Comparison of ENCODE assay signal across 1 fruit fly cellular context in genomic region chr3R:24025715-24026467, dm6.
A peak's percentile ranks its signal among the peaks of the same experiment; 100 is the strongest.
TF ChIP-seq lines count a peak whose summit lies in the region.

No protein-coding gene starts in this region.

TF ChIP-seq in whole organism, embryonic, 481 proteins besides CTCF, POLR2A, EP300 and RAD21 (continued from another document and continues in another):
- TF ChIP-seq sqz (GFP tag; optimal IDR thresholded peaks at IDR 0.05; lab: Kevin White, UChicago) (no peak), Hsf (GFP tag; optimal IDR thresholded peaks at IDR 0.05; lab: Kevin White, UChicago) (peak; percentile 13), dmrt11E (tag; optimal IDR thresholded peaks at IDR 0.05; lab: Kevin White, UChicago) (peak; percentile 26), Hr78 (GFP tag; optimal IDR thresholded peaks at IDR 0.05; lab: Kevin White, UChicago) (peak in 1 of 2 experiments; percentile 59), dimm (GFP tag; IDR thresholded peaks at IDR 0.05; lab: Robert Waterston, UW) (no peak), CG1233 (GFP tag; optimal IDR thresholded peaks at IDR 0.05; lab: Kevin White, UChicago) (peak; percentile 4), CG12659 (GFP tag; optimal IDR thresholded peaks at IDR 0.05; lab: Kevin White, UChicago) (peak; percentile 13), Opbp (GFP tag; IDR thresholded peaks at IDR 0.05; lab: Robert Waterston, UW; ENCODE audit: partially characterized antibody) (no peak), pan (optimal IDR thresholded peaks at IDR 0.05; lab: Kevin White, UChicago) (no peak), pan (GFP tag; optimal IDR thresholded peaks at IDR 0.05 in 1 of 2, IDR thresholded peaks at IDR 0.05 in 1 of 2) (peak in 1 of 2 experiments; percentile 62), CG32532 (GFP tag; IDR thresholded peaks at IDR 0.05; lab: Robert Waterston, UW) (no peak; the same call in 1 of the 2 replicates), D19B (GFP tag; optimal IDR thresholded peaks at IDR 0.05; lab: Kevin White, UChicago) (peak; percentile 55), CG11247 (GFP tag; IDR thresholded peaks at IDR 0.05; lab: Robert Waterston, UW) (no peak), CG8388 (GFP tag; optimal IDR thresholded peaks at IDR 0.05; lab: Kevin White, UChicago) (no peak), Fer3 (tag; optimal IDR thresholded peaks at IDR 0.05; lab: Kevin White, UChicago) (no peak), yki (optimal IDR thresholded peaks at IDR 0.05; lab: Kevin White, UChicago) (no peak), CG10979 (tag; optimal IDR thresholded peaks at IDR 0.05; lab: Kevin White, UChicago) (peak; percentile 13), CG11695 (GFP tag; IDR thresholded peaks at IDR 0.05; lab: Robert Waterston, UW) (peak; percentile 37; the same call in 1 of the 3 replicates), CG7786 (GFP tag; optimal IDR thresholded peaks at IDR 0.05; lab: Kevin White, UChicago) (peak; percentile 23), tna (GFP tag; IDR thresholded peaks at IDR 0.05; lab: Robert Waterston, UW; ENCODE audit: partially characterized antibody) (no peak), CG14710 (tag; optimal IDR thresholded peaks at IDR 0.05; lab: Kevin White, UChicago) (no peak), Deaf1 (tag; optimal IDR thresholded peaks at IDR 0.05; lab: Kevin White, UChicago) (no peak), CG12769 (tag; optimal IDR thresholded peaks at IDR 0.05; lab: Kevin White, UChicago) (peak; percentile 36), luna (GFP tag; optimal IDR thresholded peaks at IDR 0.05; lab: Kevin White, UChicago) (no peak), inv (GFP tag; IDR thresholded peaks at IDR 0.05; lab: Robert Waterston, UW; ENCODE audit: partially characterized antibody) (no peak), CG10209 (GFP tag; optimal IDR thresholded peaks at IDR 0.05; lab: Kevin White, UChicago) (peak; percentile 36), CG14860 (GFP tag; IDR thresholded peaks at IDR 0.05; lab: Robert Waterston, UW; ENCODE audit: partially characterized antibody) (no peak), H2.0 (GFP tag; IDR thresholded peaks at IDR 0.05; lab: Robert Waterston, UW) (peak; percentile 36; the same call in 1 of the 2 replicates), CG32767 (GFP tag; IDR thresholded peaks at IDR 0.05; lab: Robert Waterston, UW) (no peak), CG9437 (GFP tag; optimal IDR thresholded peaks at IDR 0.05; lab: Kevin White, UChicago) (peak; percentile 17), tup (GFP tag; optimal IDR thresholded peaks at IDR 0.05; lab: Kevin White, UChicago) (no peak), CG3838 (GFP tag; optimal IDR thresholded peaks at IDR 0.05; lab: Kevin White, UChicago) (no peak), nmo (GFP tag; optimal IDR thresholded peaks at IDR 0.05; lab: Kevin White, UChicago) (peak; percentile 47), CG18476 (GFP tag; optimal IDR thresholded peaks at IDR 0.05; lab: Kevin White, UChicago) (no peak), Atf6 (GFP tag; IDR thresholded peaks at IDR 0.05; lab: Robert Waterston, UW) (no peak), CG9727 (GFP tag; optimal IDR thresholded peaks at IDR 0.05; lab: Kevin White, UChicago) (no peak), CG14014 (GFP tag; IDR thresholded peaks at IDR 0.05; lab: Robert Waterston, UW) (peak; percentile 36; the same call in 1 of the 2 replicates), sim (GFP tag; IDR thresholded peaks at IDR 0.05; lab: Robert Waterston, UW) (no peak), CG4328 (GFP tag; optimal IDR thresholded peaks at IDR 0.05; lab: Kevin White, UChicago) (no peak), lola (GFP tag; optimal IDR thresholded peaks at IDR 0.05; lab: Kevin White, UChicago) (peak in 1 of 3 experiments; percentile 17), CG10274 (GFP tag; optimal IDR thresholded peaks at IDR 0.05; lab: Kevin White, UChicago) (no peak), CG10654 (GFP tag; optimal IDR thresholded peaks at IDR 0.05; lab: Kevin White, UChicago) (peak; percentile 10), Bteb2 (GFP tag; optimal IDR thresholded peaks at IDR 0.05; lab: Kevin White, UChicago) (no peak), CG18011 (GFP tag; optimal IDR thresholded peaks at IDR 0.05; lab: Kevin White, UChicago) (no peak), CG12391 (tag; optimal IDR thresholded peaks at IDR 0.05; lab: Kevin White, UChicago) (peak; percentile 58), CG15269 (tag; optimal IDR thresholded peaks at IDR 0.05; lab: Kevin White, UChicago) (peak; percentile 28), CG10267 (tag; optimal IDR thresholded peaks at IDR 0.05; lab: Kevin White, UChicago) (no peak), CG4730 (GFP tag; IDR thresholded peaks at IDR 0.05; lab: Robert Waterston, UW) (peak; percentile 27; the same call in 1 of the 2 replicates), NFAT (GFP tag; IDR thresholded peaks at IDR 0.05; lab: Robert Waterston, UW) (no peak), fd3F (GFP tag; optimal IDR thresholded peaks at IDR 0.05; lab: Kevin White, UChicago) (no peak), CG10321 (GFP tag; IDR thresholded peaks at IDR 0.05; lab: Robert Waterston, UW) (no peak), abd-A (tag; optimal IDR thresholded peaks at IDR 0.05; lab: Kevin White, UChicago) (no peak), ash1 (GFP tag; optimal IDR thresholded peaks at IDR 0.05; lab: Kevin White, UChicago) (no peak), CG13624 (GFP tag; optimal IDR thresholded peaks at IDR 0.05; lab: Kevin White, UChicago) (peak; percentile 21), CG10366 (GFP tag; IDR thresholded peaks at IDR 0.05; lab: Robert Waterston, UW) (peak; percentile 19; the same call in 1 of the 2 replicates), CkIIα-i1 (GFP tag; IDR thresholded peaks at IDR 0.05; lab: Robert Waterston, UW) (no peak), CG11723 (GFP tag; optimal IDR thresholded peaks at IDR 0.05; lab: Kevin White, UChicago) (no peak), sd (tag; optimal IDR thresholded peaks at IDR 0.05; lab: Kevin White, UChicago) (no peak), Ada2b (GFP tag; IDR thresholded peaks at IDR 0.05; lab: Robert Waterston, UW) (peak; percentile 43; the same call in 1 of the 2 replicates), kay (GFP tag; optimal IDR thresholded peaks at IDR 0.05; lab: Kevin White, UChicago) (no peak), CG1602 (GFP tag; optimal IDR thresholded peaks at IDR 0.05; lab: Kevin White, UChicago) (peak; percentile 18), CG18262 (tag; optimal IDR thresholded peaks at IDR 0.05; lab: Kevin White, UChicago) (peak; percentile 52), stc (GFP tag; IDR thresholded peaks at IDR 0.05; lab: Robert Waterston, UW) (no peak), CG34422 (GFP tag; IDR thresholded peaks at IDR 0.05; lab: Robert Waterston, UW) (0 out of 3 replicates have a peak, but pooled peaks have one; percentile 15), CG1603 (tag; optimal IDR thresholded peaks at IDR 0.05; lab: Kevin White, UChicago) (peak; percentile 40), HLH54F (GFP tag; optimal IDR thresholded peaks at IDR 0.05; lab: Kevin White, UChicago) (no peak), eve (GFP tag; optimal IDR thresholded peaks at IDR 0.05; lab: Kevin White, UChicago) (peak in 1 of 2 experiments; percentile 75), CG4404 (GFP tag; IDR thresholded peaks at IDR 0.05; lab: Robert Waterston, UW) (no peak), CG15601 (tag; optimal IDR thresholded peaks at IDR 0.05; lab: Kevin White, UChicago) (no peak), Side (GFP tag; optimal IDR thresholded peaks at IDR 0.05; lab: Kevin White, UChicago) (no peak), esg (GFP tag; conservative IDR thresholded peaks at IDR 0.05; lab: Robert Waterston, UW) (peak; percentile 38; the same call in 1 of the 2 replicates), PHDP (tag; optimal IDR thresholded peaks at IDR 0.05; lab: Kevin White, UChicago) (peak; percentile 36), mld (GFP tag; IDR thresholded peaks at IDR 0.05; lab: Robert Waterston, UW; ENCODE audit: partially characterized antibody) (0 out of 3 replicates have a peak, but pooled peaks have one; percentile 22), CG8765 (GFP tag; IDR thresholded peaks at IDR 0.05; lab: Robert Waterston, UW) (no peak), NfI (GFP tag; optimal IDR thresholded peaks at IDR 0.05; lab: Kevin White, UChicago) (no peak), CG18619 (GFP tag; optimal IDR thresholded peaks at IDR 0.05; lab: Kevin White, UChicago) (peak; percentile 13), CoRest (tag; optimal IDR thresholded peaks at IDR 0.05; lab: Kevin White, UChicago) (peak; percentile 22), Med (GFP tag; lab: Kevin White, UChicago) (peak; percentile 83), lmd (GFP tag; IDR thresholded peaks at IDR 0.05; lab: Robert Waterston, UW) (peak; percentile 47), Meics (GFP tag; optimal IDR thresholded peaks at IDR 0.05; lab: Kevin White, UChicago) (peak; percentile 9), ap (GFP tag; IDR thresholded peaks at IDR 0.05; lab: Robert Waterston, UW) (peak; percentile 25; the same call in 1 of the 2 replicates), slou (GFP tag; optimal IDR thresholded peaks at IDR 0.05; lab: Kevin White, UChicago) (no peak), CG5245 (GFP tag; optimal IDR thresholded peaks at IDR 0.05; lab: Kevin White, UChicago) (no peak), CG1647 (GFP tag; optimal IDR thresholded peaks at IDR 0.05; lab: Kevin White, UChicago) (no peak), Sox102F (GFP tag; optimal IDR thresholded peaks at IDR 0.05; lab: Kevin White, UChicago) (peak; percentile 71), az2 (GFP tag; optimal IDR thresholded peaks at IDR 0.05; lab: Kevin White, UChicago) (peak; percentile 13), twi (tag; optimal IDR thresholded peaks at IDR 0.05; lab: Kevin White, UChicago) (no peak), slbo (GFP tag; IDR thresholded peaks at IDR 0.05; lab: Robert Waterston, UW) (0 out of 2 replicates have a peak, but pooled peaks have one; percentile 24), tio (GFP tag; optimal IDR thresholded peaks at IDR 0.05; lab: Kevin White, UChicago) (peak; percentile 6), CG2199 (GFP tag; IDR thresholded peaks at IDR 0.05; lab: Robert Waterston, UW) (no peak), Ssrp (tag; optimal IDR thresholded peaks at IDR 0.05; lab: Kevin White, UChicago) (peak; percentile 29), mirr (GFP tag; optimal IDR thresholded peaks at IDR 0.05; lab: Kevin White, UChicago) (no peak), CG12744 (GFP tag; optimal IDR thresholded peaks at IDR 0.05; lab: Kevin White, UChicago) (no peak), tx (GFP tag; optimal IDR thresholded peaks at IDR 0.05; lab: Kevin White, UChicago) (peak; percentile 6), CG11093 (GFP tag; IDR thresholded peaks at IDR 0.05; lab: Robert Waterston, UW) (0 out of 3 replicates have a peak, but pooled peaks have one; percentile 25), CG4424 (GFP tag; optimal IDR thresholded peaks at IDR 0.05; lab: Kevin White, UChicago) (peak; percentile 35), CG17802 (tag; optimal IDR thresholded peaks at IDR 0.05; lab: Kevin White, UChicago) (no peak), CG11504 (tag; optimal IDR thresholded peaks at IDR 0.05; lab: Kevin White, UChicago) (peak; percentile 66), D (optimal IDR thresholded peaks at IDR 0.05; lab: Kevin White, UChicago) (no peak), D (GFP tag; optimal IDR thresholded peaks at IDR 0.05; lab: Kevin White, UChicago) (no peak), eyg (GFP tag; optimal IDR thresholded peaks at IDR 0.05; lab: Kevin White, UChicago) (no peak), CG30403 (GFP tag; optimal IDR thresholded peaks at IDR 0.05; lab: Kevin White, UChicago) (peak; percentile 27), NK7.1 (GFP tag; optimal IDR thresholded peaks at IDR 0.05; lab: Kevin White, UChicago) (peak; percentile 17), HHEX (GFP tag; optimal IDR thresholded peaks at IDR 0.05; lab: Kevin White, UChicago) (peak; percentile 10), CG17385 (GFP tag; optimal IDR thresholded peaks at IDR 0.05; lab: Kevin White, UChicago) (peak; percentile 2), ttk (GFP tag; IDR thresholded peaks at IDR 0.05; lab: Robert Waterston, UW) (peak; percentile 21; the same call in 1 of the 2 replicates), fd96Cb (tag; optimal IDR thresholded peaks at IDR 0.05; lab: Kevin White, UChicago) (peak; percentile 39), HLH3B (GFP tag; IDR thresholded peaks at IDR 0.05; lab: Robert Waterston, UW) (0 out of 2 replicates have a peak, but pooled peaks have one; percentile 14), E2f2 (GFP tag; IDR thresholded peaks at IDR 0.05; lab: Robert Waterston, UW) (0 out of 2 replicates have a peak, but pooled peaks have one; percentile 21), Atf3 (GFP tag; optimal IDR thresholded peaks at IDR 0.05; lab: Kevin White, UChicago) (peak; percentile 34), CG10959 (GFP tag; IDR thresholded peaks at IDR 0.05; lab: Robert Waterston, UW) (no peak), Blimp-1 (GFP tag; optimal IDR thresholded peaks at IDR 0.05; lab: Kevin White, UChicago) (no peak), Camta (GFP tag; optimal IDR thresholded peaks at IDR 0.05; lab: Kevin White, UChicago) (peak; percentile 35), CG6813 (GFP tag; optimal IDR thresholded peaks at IDR 0.05; lab: Kevin White, UChicago) (no peak), ci (GFP tag; IDR thresholded peaks at IDR 0.05; lab: Robert Waterston, UW) (0 out of 3 replicates have a peak, but pooled peaks have one; percentile 56), Elba2 (GFP tag; optimal IDR thresholded peaks at IDR 0.05; lab: Kevin White, UChicago) (no peak), Trl (optimal IDR thresholded peaks at IDR 0.05; lab: Kevin White, UChicago) (no peak), Trl (GFP tag; optimal IDR thresholded peaks at IDR 0.05; lab: Kevin White, UChicago) (no peak), CG15073 (GFP tag; optimal IDR thresholded peaks at IDR 0.05; lab: Kevin White, UChicago) (no peak), CG12219 (GFP tag; optimal IDR thresholded peaks at IDR 0.05; lab: Kevin White, UChicago) (peak; percentile 13), sr (GFP tag; IDR thresholded peaks at IDR 0.05; lab: Robert Waterston, UW) (peak; percentile 67; the same call in 2 of the 3 replicates), ara (GFP tag; IDR thresholded peaks at IDR 0.05; lab: Robert Waterston, UW) (0 out of 2 replicates have a peak, but pooled peaks have one; percentile 27), CG7556 (GFP tag; optimal IDR thresholded peaks at IDR 0.05; lab: Kevin White, UChicago) (no peak), pnt (GFP tag; optimal IDR thresholded peaks at IDR 0.05; lab: Kevin White, UChicago) (peak; percentile 9), dpn (GFP tag; optimal IDR thresholded peaks at IDR 0.05; lab: Kevin White, UChicago) (peak; percentile 30 to 35), Hmr (GFP tag; optimal IDR thresholded peaks at IDR 0.05; lab: Kevin White, UChicago) (no peak), mam (GFP tag; optimal IDR thresholded peaks at IDR 0.05; lab: Kevin White, UChicago) (peak; percentile 11), Lpt (GFP tag; optimal IDR thresholded peaks at IDR 0.05; lab: Kevin White, UChicago) (no peak), ERR (GFP tag; optimal IDR thresholded peaks at IDR 0.05; lab: Kevin White, UChicago) (no peak), HLHmδ (GFP tag; optimal IDR thresholded peaks at IDR 0.05; lab: Kevin White, UChicago) (no peak), CG10462 (GFP tag; optimal IDR thresholded peaks at IDR 0.05; lab: Kevin White, UChicago) (no peak)
